Worm (Caenorhabditis elegans) whole organism, early embryonic: ENCODE data around the gene Y37A1A.4.

Experiments used
- B0310.2 ChIP-seq: sonication (generic microtip); optimal IDR thresholded peaks from 2 replicates; lab custom pipeline; 2016; ENCODE audit warnings: mild to moderate bottlenecking, missing genetic modification characterization, missing compliant biosample characterization
- ama-1 ChIP-seq: fragments of 150-350 bp; optimal IDR thresholded peaks from 2 replicates; lab custom pipeline; 2014
- ceh-13 ChIP-seq: fragments of 200-800 bp; sonication (Bioruptor generic); optimal IDR thresholded peaks from 2 replicates; lab custom pipeline; 2018; ENCODE audit warnings: mild to moderate bottlenecking, missing genetic modification characterization, missing compliant biosample characterization
- ets-7 ChIP-seq: sonication (generic microtip); optimal IDR thresholded peaks from 2 replicates; lab custom pipeline; 2016; ENCODE audit warnings: missing genotype, missing genetic modification characterization, missing compliant biosample characterization
- hmbx-1 ChIP-seq: sonication (generic microtip); optimal IDR thresholded peaks from 2 replicates; lab custom pipeline; 2016; ENCODE audit warnings: mild to moderate bottlenecking, missing genetic modification characterization, missing compliant biosample characterization
- hmg-4 ChIP-seq: fragments of 200-800 bp; sonication (Bioruptor generic); optimal IDR thresholded peaks from 2 replicates; lab custom pipeline; 2018; ENCODE audit warnings: mild to moderate bottlenecking, missing genetic modification characterization, missing compliant biosample characterization
- hnd-1 ChIP-seq: sonication (generic microtip); optimal IDR thresholded peaks from 2 replicates; lab custom pipeline; 2016; ENCODE audit warnings: missing genetic modification characterization, missing compliant biosample characterization
- tbx-37 ChIP-seq: fragments of 200-800 bp; sonication (Bioruptor generic); conservative IDR thresholded peaks from 2 replicates; pipeline ENCODE4 v1.3.6; 2022; ENCODE audit warnings: missing genetic modification reagents, missing genetic modification characterization, missing compliant biosample characterization
- tra-4 ChIP-seq: sonication (generic microtip); optimal IDR thresholded peaks from 2 replicates; lab custom pipeline; 2017; ENCODE audit warnings: missing genetic modification characterization, missing compliant biosample characterization

DNA sequence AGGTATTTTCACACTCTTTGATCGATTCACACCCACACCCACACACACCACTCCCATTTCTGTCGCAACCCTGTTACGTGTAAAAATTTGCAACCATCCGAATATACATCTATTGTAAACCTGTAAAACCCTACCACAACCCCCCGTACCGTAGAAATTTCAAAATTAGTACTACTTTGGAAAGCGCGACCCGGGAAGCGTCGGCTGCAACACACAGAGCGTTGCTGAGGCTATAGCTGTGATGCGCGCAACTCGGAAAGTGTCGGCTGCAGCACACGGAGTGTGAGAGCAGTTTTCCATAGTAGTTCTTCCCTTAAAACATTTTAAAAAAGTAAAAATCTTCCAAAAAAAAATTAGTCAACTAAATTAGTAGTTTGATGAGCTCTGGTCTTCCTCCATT lies 41.1 kb upstream of the Y37A1A.4 start:
- TF ChIP-seq ets-7 (tag; lab: Kevin White, UChicago) = no peak
- no peak for TF ChIP-seq hmbx-1 (tag; lab: Kevin White, UChicago)
- no peak for TF ChIP-seq ama-1 (lab: Kevin White, UChicago)
- no peak for TF ChIP-seq B0310.2 (tag; lab: Kevin White, UChicago)
- TF ChIP-seq hnd-1 (tag; lab: Kevin White, UChicago) = no peak
- no peak for TF ChIP-seq hmg-4 (GFP tag; lab: Kevin White, UChicago)
- no peak for TF ChIP-seq tbx-37 (GFP tag; lab: Robert Waterston, UW)
- no peak for TF ChIP-seq ceh-13 (GFP tag; lab: Kevin White, UChicago)
- no peak for TF ChIP-seq tra-4 (tag; lab: Kevin White, UChicago)
